Fruit fly (Drosophila melanogaster) whole organism, prepupa: Measurements from ENCODE around the gene CecA2.

Experiments
- CG7368 ChIP-seq: fragments of 200-800 bp; sonication (Bioruptor generic); optimal IDR thresholded peaks from 3 replicates; lab custom pipeline; 2016; ENCODE audit warnings: missing biosample characterization, missing genetic modification characterization
- CG8632 ChIP-seq: fragments of 200-800 bp; sonication (Bioruptor generic); optimal IDR thresholded peaks from 3 replicates; lab custom pipeline; 2016; ENCODE audit warnings: missing biosample characterization, missing genetic modification characterization
- Hr4 ChIP-seq: fragments of 200-800 bp; sonication (Bioruptor generic); optimal IDR thresholded peaks from 3 replicates; lab custom pipeline; 2016; ENCODE audit warnings: missing biosample characterization, missing genetic modification characterization
- fkh ChIP-seq: fragments of 200-800 bp; sonication (Bioruptor generic); optimal IDR thresholded peaks from 3 replicates; lab custom pipeline; 2017; ENCODE audit warnings: missing biosample characterization, mild to moderate bottlenecking, missing genetic modification characterization, moderate library complexity

dm6 chr3R:30196128-30196527 lies 15.8 kb upstream of the CecA2 start, which contains the start of gene CG15531:
- TF ChIP-seq CG8632 = no peak
- TF ChIP-seq fkh (GFP tag; lab: Kevin White, UChicago) = no peak
- TF ChIP-seq CG7368 (GFP tag; lab: Kevin White, UChicago) = no peak
- no peak for TF ChIP-seq Hr4 (GFP tag; lab: Kevin White, UChicago)
